Worm (Caenorhabditis elegans) whole organism, L1 larva: ENCODE data around the gene rad-50.

Experiments used
- C16A3.4 ChIP-seq: fragments of 150-350 bp; optimal IDR thresholded peaks from 2 replicates; lab custom pipeline; 2014; ENCODE audit warnings: missing biosample characterization, missing genetic modification characterization
- F16B12.6 ChIP-seq: fragments of 150-350 bp; optimal IDR thresholded peaks from 2 replicates; lab custom pipeline; 2014; ENCODE audit warnings: missing biosample characterization, missing genetic modification characterization
- aha-1 ChIP-seq: fragments of 150-350 bp; optimal IDR thresholded peaks from 2 replicates; lab custom pipeline; 2014; ENCODE audit warnings: missing biosample characterization, missing genetic modification characterization
- aly-2 ChIP-seq: fragments of 150-350 bp; optimal IDR thresholded peaks from 2 replicates; lab custom pipeline; 2014; ENCODE audit warnings: missing biosample characterization, missing genetic modification characterization
- ama-1 ChIP-seq: fragments of 150-350 bp; optimal IDR thresholded peaks from 2 replicates; lab custom pipeline; 2014
- ceh-8 ChIP-seq: fragments of 200-800 bp; sonication (Bioruptor generic); optimal IDR thresholded peaks from 2 replicates; lab custom pipeline; 2018; ENCODE audit warnings: mild to moderate bottlenecking, missing genetic modification characterization, moderate library complexity, missing compliant biosample characterization
- ceh-82 ChIP-seq, 3 experiments: fragments of 150-350 bp in 1 of 3; sonication (generic microtip) in 2 of 3; optimal IDR thresholded peaks; 2 replicates each; lab custom pipeline; 2014 to 2017; ENCODE audit warnings: missing biosample characterization in 3 of 3, missing genetic modification characterization in 3 of 3
- ceh-90 ChIP-seq: sonication (generic microtip); optimal IDR thresholded peaks from 2 replicates; lab custom pipeline; 2016; ENCODE audit warnings: missing genetic modification characterization, missing compliant biosample characterization
- ces-1 ChIP-seq: fragments of 150-350 bp; optimal IDR thresholded peaks from 2 replicates; lab custom pipeline; 2014; ENCODE audit warnings: missing biosample characterization, missing genetic modification reagents, missing genetic modification characterization
- dpl-1 ChIP-seq, 3 experiments: fragments of 150-350 bp in 2 of 3; sonication (generic microtip) in 1 of 3; optimal IDR thresholded peaks; 2 replicates each; lab custom pipeline; 2014 to 2017; ENCODE audit warnings: missing biosample characterization in 3 of 3, missing genetic modification characterization in 3 of 3, missing genetic modification reagents in 3 of 3
- dsc-1 ChIP-seq: sonication (generic microtip); optimal IDR thresholded peaks from 2 replicates; lab custom pipeline; 2016; ENCODE audit warnings: mild to moderate bottlenecking, missing genetic modification characterization, missing compliant biosample characterization
- efl-1 ChIP-seq, 4 experiments: fragments of 150-350 bp; optimal IDR thresholded peaks in 3 of 4; peaks in 1 of 4; 1 replicate in 1 of 4; 2 replicates in 3 of 4; lab custom pipeline; 2014; ENCODE audit warnings: missing biosample characterization in 2 of 4, missing genetic modification characterization in 2 of 4, missing genetic modification reagents in 2 of 4
- efl-3 ChIP-seq: fragments of 200-800 bp; sonication (Bioruptor generic); optimal IDR thresholded peaks from 2 replicates; lab custom pipeline; 2018; ENCODE audit warnings: mild to moderate bottlenecking, missing genetic modification characterization, missing compliant biosample characterization
- egl-13 ChIP-seq: sonication (generic microtip); optimal IDR thresholded peaks from 2 replicates; lab custom pipeline; 2016; ENCODE audit warnings: missing genotype, missing genetic modification reagents, missing genetic modification characterization, missing compliant biosample characterization
- egl-27 ChIP-seq, 2 experiments: fragments of 150-350 bp in 1 of 2; sonication (generic microtip); optimal IDR thresholded peaks; 3 replicates each; lab custom pipeline; 2017 to 2018; ENCODE audit warnings: missing biosample characterization in 2 of 2, missing genetic modification characterization in 2 of 2, missing genetic modification reagents in 2 of 2
- elt-2 ChIP-seq: sonication (generic microtip); optimal IDR thresholded peaks from 2 replicates; lab custom pipeline; 2016; ENCODE audit warnings: missing genetic modification characterization, mild to moderate bottlenecking, inconsistent platforms, missing compliant biosample characterization, missing genetic modification reagents
- elt-3 ChIP-seq, 6 experiments: fragments of 150-350 bp in 1 of 6; sonication (generic microtip); optimal IDR thresholded peaks; 2 replicates each; lab custom pipeline; 2017 to 2018; ENCODE audit warnings: missing biosample characterization in 6 of 6, missing genetic modification characterization in 6 of 6, inconsistent platforms in 1 of 6
- fkh-10 ChIP-seq: sonication (generic microtip); optimal IDR thresholded peaks from 2 replicates; lab custom pipeline; 2017; ENCODE audit warnings: missing biosample characterization, missing genetic modification reagents, missing genetic modification characterization
- fkh-4 ChIP-seq: sonication (generic microtip); optimal IDR thresholded peaks from 2 replicates; lab custom pipeline; 2016; ENCODE audit warnings: missing compliant biosample characterization, missing genetic modification characterization, borderline replicate concordance
- fkh-8 ChIP-seq: sonication (generic microtip); optimal IDR thresholded peaks from 2 replicates; lab custom pipeline; 2016; ENCODE audit warnings: mild to moderate bottlenecking, missing genetic modification characterization, missing compliant biosample characterization
- fos-1 ChIP-seq: fragments of 150-350 bp; optimal IDR thresholded peaks from 2 replicates; lab custom pipeline; 2014; ENCODE audit warnings: missing biosample characterization, missing genetic modification characterization
- grh-1 ChIP-seq: fragments of 200-800 bp; sonication (Bioruptor generic); IDR thresholded peaks from 2 replicates; pipeline ENCODE4 v1.3.6; 2022; ENCODE audit warnings: missing genetic modification reagents, missing genetic modification characterization, missing compliant biosample characterization
- hlh-17 ChIP-seq: fragments of 200-800 bp; sonication (Bioruptor generic); optimal IDR thresholded peaks from 2 replicates; lab custom pipeline; 2018; ENCODE audit warnings: missing genetic modification characterization, mild to moderate bottlenecking, missing compliant biosample characterization, moderate library complexity, borderline replicate concordance
- hlh-4 ChIP-seq: sonication (generic microtip); optimal IDR thresholded peaks from 2 replicates; lab custom pipeline; 2016; ENCODE audit warnings: mild to moderate bottlenecking, missing genetic modification characterization, missing compliant biosample characterization
- irx-1 ChIP-seq: sonication (generic microtip); optimal IDR thresholded peaks from 2 replicates; lab custom pipeline; 2016; ENCODE audit warnings: missing genetic modification characterization, missing compliant biosample characterization
- lin-13 ChIP-seq: fragments of 150-350 bp; optimal IDR thresholded peaks from 2 replicates; lab custom pipeline; 2014; ENCODE audit warnings: missing biosample characterization, missing genetic modification reagents, missing genetic modification characterization
- lin-14 ChIP-seq: fragments of 200-800 bp; sonication (Bioruptor generic); optimal IDR thresholded peaks from 2 replicates; lab custom pipeline; 2018; ENCODE audit warnings: mild to moderate bottlenecking, missing genetic modification characterization, moderate library complexity, missing compliant biosample characterization
- lin-15B ChIP-seq: fragments of 150-350 bp; sonication (generic microtip); optimal IDR thresholded peaks from 3 replicates; lab custom pipeline; 2014; ENCODE audit warnings: missing biosample characterization, missing genetic modification characterization
- lin-35 ChIP-seq, 2 experiments: fragments of 150-350 bp; optimal IDR thresholded peaks; 2 replicates each; lab custom pipeline; 2014; ENCODE audit warnings: missing biosample characterization in 2 of 2, missing genetic modification characterization in 2 of 2, missing genetic modification reagents in 2 of 2
- lin-39 ChIP-seq: fragments of 150-350 bp; optimal IDR thresholded peaks from 2 replicates; lab custom pipeline; 2014; ENCODE audit warnings: missing biosample characterization, missing genetic modification reagents, missing genetic modification characterization
- lsy-2 ChIP-seq, 2 experiments: fragments of 150-350 bp; optimal IDR thresholded peaks; 2 replicates each; lab custom pipeline; 2014; ENCODE audit warnings: missing biosample characterization in 2 of 2, missing genetic modification characterization in 2 of 2
- mab-9 ChIP-seq: fragments of 200-800 bp; sonication (Bioruptor generic); IDR thresholded peaks from 2 replicates; pipeline ENCODE4 v1.3.6; 2022; ENCODE audit warnings: missing genetic modification reagents, missing genetic modification characterization, missing compliant biosample characterization
- nhr-11 ChIP-seq: fragments of 150-350 bp; optimal IDR thresholded peaks from 2 replicates; lab custom pipeline; 2014; ENCODE audit warnings: missing biosample characterization, missing genetic modification characterization
- nhr-12 ChIP-seq: sonication (generic microtip); optimal IDR thresholded peaks from 2 replicates; lab custom pipeline; 2017; ENCODE audit warnings: missing biosample characterization, missing genetic modification characterization
- nhr-20 ChIP-seq: sonication (generic microtip); optimal IDR thresholded peaks from 2 replicates; lab custom pipeline; 2016; ENCODE audit warnings: mild to moderate bottlenecking, missing genetic modification characterization, missing compliant biosample characterization
- nhr-28 ChIP-seq: fragments of 150-350 bp; optimal IDR thresholded peaks from 2 replicates; lab custom pipeline; 2014; ENCODE audit warnings: missing biosample characterization, missing genetic modification characterization
- nhr-71 ChIP-seq: sonication (generic microtip); optimal IDR thresholded peaks from 2 replicates; lab custom pipeline; 2016; ENCODE audit warnings: mild to moderate bottlenecking, missing genetic modification characterization, moderate library complexity, missing compliant biosample characterization
- nhr-76 ChIP-seq: sonication (generic microtip); optimal IDR thresholded peaks from 2 replicates; lab custom pipeline; 2017; ENCODE audit warnings: missing biosample characterization, missing genetic modification characterization
- nhr-77 ChIP-seq: fragments of 150-350 bp; optimal IDR thresholded peaks from 2 replicates; lab custom pipeline; 2014; ENCODE audit warnings: missing biosample characterization, missing genetic modification characterization
- nhr-90 ChIP-seq: sonication (generic microtip); optimal IDR thresholded peaks from 2 replicates; lab custom pipeline; 2016; ENCODE audit warnings: mild to moderate bottlenecking, missing genetic modification characterization, missing compliant biosample characterization; ENCODE audit not compliant: poor library complexity
- pax-3 ChIP-seq: fragments of 200-800 bp; sonication (Bioruptor generic); optimal IDR thresholded peaks from 2 replicates; lab custom pipeline; 2018; ENCODE audit warnings: mild to moderate bottlenecking, missing genetic modification characterization, moderate library complexity, missing compliant biosample characterization
- snpc-4 ChIP-seq: fragments of 150-350 bp; optimal IDR thresholded peaks from 2 replicates; lab custom pipeline; 2014; ENCODE audit warnings: missing biosample characterization, missing genetic modification characterization
- snu-23 ChIP-seq: sonication (generic microtip); optimal IDR thresholded peaks from 2 replicates; lab custom pipeline; 2016; ENCODE audit warnings: missing genetic modification characterization, missing compliant biosample characterization
- swsn-7 ChIP-seq: sonication (generic microtip); optimal IDR thresholded peaks from 2 replicates; lab custom pipeline; 2016; ENCODE audit warnings: missing genetic modification characterization, missing compliant biosample characterization
- tlp-1 ChIP-seq: fragments of 150-350 bp; optimal IDR thresholded peaks from 2 replicates; lab custom pipeline; 2014; ENCODE audit warnings: missing biosample characterization, missing genetic modification characterization
- unc-130 ChIP-seq: fragments of 150-350 bp; optimal IDR thresholded peaks from 2 replicates; lab custom pipeline; 2017; ENCODE audit warnings: missing biosample characterization, missing genetic modification characterization, inconsistent platforms
- vab-15 ChIP-seq: sonication (generic microtip); optimal IDR thresholded peaks from 2 replicates; lab custom pipeline; 2017; ENCODE audit warnings: missing genotype, mild to moderate bottlenecking, missing genetic modification characterization, missing compliant biosample characterization
- zag-1 ChIP-seq: fragments of 150-350 bp; optimal IDR thresholded peaks from 2 replicates; lab custom pipeline; 2014; ENCODE audit warnings: missing biosample characterization, missing genetic modification characterization
- ztf-11 ChIP-seq, 2 experiments: sonication (generic microtip); optimal IDR thresholded peaks; 2 replicates each; lab custom pipeline; 2016 to 2017; ENCODE audit warnings: missing genetic modification characterization in 2 of 2, missing biosample characterization in 1 of 2, missing compliant biosample characterization in 1 of 2

The rad-50 gene

DNA sequence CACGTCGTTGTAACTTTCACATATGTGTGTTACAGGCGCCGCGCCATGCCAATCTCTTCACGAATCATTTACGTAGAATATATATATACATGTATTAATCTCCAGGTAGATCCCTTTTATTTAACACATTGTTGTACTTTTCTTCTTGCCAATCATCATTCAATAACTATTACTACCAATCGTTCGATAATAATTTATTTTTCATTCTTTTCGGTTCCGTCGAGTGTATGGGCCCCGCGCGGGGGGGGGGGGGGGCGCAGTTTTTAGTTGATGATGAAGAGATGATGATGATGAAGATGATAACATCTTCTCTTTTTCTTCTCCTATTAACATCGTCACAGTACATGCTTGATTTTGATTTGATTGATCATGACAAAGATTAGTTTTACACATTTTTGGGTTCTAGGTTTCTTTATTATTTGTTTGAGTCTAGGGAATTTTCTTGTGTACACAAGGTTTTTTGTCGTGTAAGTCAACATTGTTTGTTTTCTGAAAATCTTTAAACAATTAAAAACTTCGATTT lies 53.9 kb downstream of the rad-50 start (continued):
- TF ChIP-seq grh-1 (GFP tag; lab: Robert Waterston, UW), result no peak
- TF ChIP-seq ceh-90 (tag; lab: Kevin White, UChicago), result no peak
- no peak for TF ChIP-seq vab-15 (tag; lab: Kevin White, UChicago)
- no peak for TF ChIP-seq lsy-2 (tag; optimal IDR thresholded peaks at IDR 0.05; lab: Kevin White, UChicago)
- TF ChIP-seq dpl-1 (GFP tag; optimal IDR thresholded peaks at IDR 0.05; lab: Kevin White, UChicago), result no peak
- no peak for TF ChIP-seq irx-1 (tag; lab: Kevin White, UChicago)
- TF ChIP-seq zag-1, result no peak
- TF ChIP-seq hlh-17 (GFP tag; lab: Kevin White, UChicago), result no peak
- no peak for TF ChIP-seq lin-15B (tag; lab: Kevin White, UChicago)
- TF ChIP-seq nhr-71 (tag; lab: Kevin White, UChicago), result peak; percentile 15

DNA sequence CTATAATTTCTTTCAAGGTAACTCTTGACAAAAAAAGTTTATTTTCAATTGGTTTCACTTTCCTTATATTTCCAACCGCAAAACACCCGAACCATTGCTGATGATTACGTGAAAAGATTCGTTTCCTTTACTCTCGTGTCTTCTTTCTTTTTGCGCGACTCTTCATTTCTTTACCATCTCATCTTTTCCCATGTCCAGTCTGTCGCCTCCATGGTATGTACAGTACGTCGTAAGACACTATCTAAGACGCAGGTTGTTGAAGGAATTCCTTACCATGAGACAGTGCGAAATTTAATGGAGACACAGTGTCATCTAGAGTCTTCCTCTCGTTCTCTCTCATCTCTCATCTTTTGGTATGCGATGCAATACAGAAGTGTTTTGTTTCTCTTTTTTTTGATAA lies 54.7 kb downstream of the rad-50 start:
- TF ChIP-seq unc-130 (peak; percentile 50), nhr-12 (tag; lab: Kevin White, UChicago) (no peak), vab-15 (tag; lab: Kevin White, UChicago) (no peak), egl-27 (tag; optimal IDR thresholded peaks at IDR 0.05; lab: Kevin White, UChicago) (peak; percentile 47 to 54), ceh-82 (tag; optimal IDR thresholded peaks at IDR 0.05; lab: Kevin White, UChicago) (peak; percentile 5 to 28 (median 19)), lin-15B (tag; lab: Kevin White, UChicago) (no peak), lin-39 (tag; lab: Kevin White, UChicago) (no peak), nhr-28 (no peak), fkh-10 (GFP tag; lab: Kevin White, UChicago) (no peak), hlh-17 (GFP tag; lab: Kevin White, UChicago) (no peak), snu-23 (peak; percentile 76), nhr-11 (tag; lab: Kevin White, UChicago) (no peak), elt-3 (tag; optimal IDR thresholded peaks at IDR 0.05; lab: Kevin White, UChicago) (peak in 3 of 6 experiments; percentile 83 to 92 (median 89)), mab-9 (GFP tag; lab: Robert Waterston, UW) (no peak), fos-1 (tag; lab: Kevin White, UChicago) (peak; percentile 62), nhr-20 (tag; lab: Kevin White, UChicago) (peak; percentile 81), ceh-8 (GFP tag; lab: Kevin White, UChicago) (no peak), egl-13 (tag; lab: Kevin White, UChicago) (no peak), efl-1 (optimal IDR thresholded peaks at IDR 0.05; lab: Kevin White, UChicago) (peak; percentile 58 to 72), efl-1 (GFP tag; optimal IDR thresholded peaks at IDR 0.05 in 1 of 2; lab: Kevin White, UChicago) (peak; percentile 3 to 91), dsc-1 (tag; lab: Kevin White, UChicago) (no peak), ceh-90 (tag; lab: Kevin White, UChicago) (no peak), ces-1 (GFP tag; lab: Kevin White, UChicago) (no peak), lin-13 (GFP tag; lab: Kevin White, UChicago) (peak; percentile 50), nhr-76 (tag; lab: Kevin White, UChicago) (no peak), tlp-1 (tag; lab: Kevin White, UChicago) (no peak), ztf-11 (tag; optimal IDR thresholded peaks at IDR 0.05; lab: Kevin White, UChicago) (no peak), C16A3.4 (tag; lab: Kevin White, UChicago) (peak; percentile 76), lin-14 (GFP tag; lab: Kevin White, UChicago) (peak; percentile 84), efl-3 (GFP tag; lab: Kevin White, UChicago) (no peak), nhr-77 (tag; lab: Kevin White, UChicago) (peak; percentile 64), ama-1 (lab: Kevin White, UChicago) (peak; percentile 35), aha-1 (tag; lab: Kevin White, UChicago) (no peak), nhr-90 (tag; lab: Kevin White, UChicago) (peak; percentile 77), elt-2 (tag; lab: Kevin White, UChicago) (peak; percentile 43), aly-2 (tag; lab: Kevin White, UChicago) (no peak), lin-35 (GFP tag; optimal IDR thresholded peaks at IDR 0.05; lab: Kevin White, UChicago) (peak; percentile 16 to 85), F16B12.6 (no peak), lsy-2 (tag; optimal IDR thresholded peaks at IDR 0.05; lab: Kevin White, UChicago) (peak; percentile 56 to 85), snpc-4 (no peak), fkh-4 (no peak), swsn-7 (tag; lab: Kevin White, UChicago) (peak; percentile 37), fkh-8 (tag; lab: Kevin White, UChicago) (no peak), hlh-4 (no peak), pax-3 (tag; lab: Kevin White, UChicago) (no peak), irx-1 (tag; lab: Kevin White, UChicago) (peak; percentile 49)
